Fruit fly (Drosophila melanogaster) whole organism, embryonic: ENCODE measurements around the gene Dad1.

Experiments
- ATbp ChIP-seq: fragments of 200-800 bp; sonication (Bioruptor generic); optimal IDR thresholded peaks from 2 replicates; lab custom pipeline; 2017; ENCODE audit warnings: missing biosample characterization, mild to moderate bottlenecking, missing genetic modification characterization, missing genetic modification reagents
- Abd-B ChIP-seq: fragments of 200-800 bp; sonication (Bioruptor generic); optimal IDR thresholded peaks from 2 replicates; lab custom pipeline; 2018; ENCODE audit warnings: missing biosample characterization, mild to moderate bottlenecking, missing genetic modification characterization, moderate library complexity
- Aef1 ChIP-seq: fragments of 200-800 bp; sonication (Bioruptor generic); IDR thresholded peaks from 3 replicates; pipeline ENCODE4 v1.3.6; 2022; ENCODE audit warnings: missing biosample characterization, missing genetic modification characterization
- Asciz ChIP-seq: fragments of 200-800 bp; sonication (Bioruptor generic); optimal IDR thresholded peaks from 2 replicates; lab custom pipeline; 2017; ENCODE audit warnings: missing biosample characterization, mild to moderate bottlenecking, missing genetic modification characterization, missing genetic modification reagents
- Atf-2 ChIP-seq: fragments of 200-800 bp; sonication (Bioruptor generic); optimal IDR thresholded peaks from 2 replicates; lab custom pipeline; 2016; ENCODE audit warnings: missing biosample characterization, missing genetic modification characterization
- Atf3 ChIP-seq: fragments of 200-800 bp; sonication (Bioruptor generic); optimal IDR thresholded peaks from 3 replicates; lab custom pipeline; 2016; ENCODE audit warnings: missing biosample characterization, missing genetic modification characterization
- Awh ChIP-seq: fragments of 200-800 bp; sonication (Bioruptor generic); IDR thresholded peaks from 2 replicates; pipeline ENCODE4, ENCODE4 v1.3.6; 2022; ENCODE audit warnings: missing biosample characterization, missing genetic modification characterization
- Bteb2 ChIP-seq: fragments of 200-800 bp; sonication (Bioruptor generic); optimal IDR thresholded peaks from 2 replicates; lab custom pipeline; 2016; ENCODE audit warnings: missing biosample characterization, missing genetic modification characterization
- CG10979 ChIP-seq: fragments of 200-800 bp; sonication (Bioruptor generic); optimal IDR thresholded peaks from 2 replicates; lab custom pipeline; 2018; ENCODE audit warnings: missing biosample characterization, mild to moderate bottlenecking, missing genetic modification characterization, moderate library complexity
- CG11695 ChIP-seq: fragments of 200-800 bp; sonication (Bioruptor generic); IDR thresholded peaks from 3 replicates; pipeline ENCODE4 v1.3.6; 2022; ENCODE audit warnings: missing biosample characterization, missing genetic modification characterization
- CG14667 ChIP-seq: fragments of 200-800 bp; sonication (Bioruptor generic); IDR thresholded peaks from 2 replicates; pipeline ENCODE4 v1.3.6; 2022; ENCODE audit warnings: missing biosample characterization, missing genetic modification characterization
- CG4820 ChIP-seq: fragments of 200-800 bp; sonication (Bioruptor generic); optimal IDR thresholded peaks from 3 replicates; lab custom pipeline; 2016; ENCODE audit warnings: missing biosample characterization, missing genetic modification characterization
- CG6791 ChIP-seq: fragments of 200-800 bp; sonication (Bioruptor generic); IDR thresholded peaks from 3 replicates; pipeline ENCODE4 v1.3.6; 2022; ENCODE audit warnings: missing biosample characterization, missing genetic modification characterization; ENCODE audit not compliant: partially characterized antibody
- Camta ChIP-seq: fragments of 200-800 bp; sonication (Bioruptor generic); optimal IDR thresholded peaks from 2 replicates; lab custom pipeline; 2016; ENCODE audit warnings: missing biosample characterization, missing genetic modification characterization
- CrebB ChIP-seq: fragments of 200-800 bp; sonication (Bioruptor generic); optimal IDR thresholded peaks from 3 replicates; lab custom pipeline; 2018; ENCODE audit warnings: missing biosample characterization, mild to moderate bottlenecking, missing genetic modification characterization
- D19B ChIP-seq: fragments of 200-800 bp; sonication (Bioruptor generic); optimal IDR thresholded peaks from 2 replicates; lab custom pipeline; 2017; ENCODE audit warnings: missing biosample characterization, mild to moderate bottlenecking, missing genetic modification characterization
- Eip74EF ChIP-seq, 2 experiments: fragments of 200-800 bp in 1 of 2; fragments of >200 bp in 1 of 2; sonication (Bioruptor generic) in 1 of 2; optimal IDR thresholded peaks; 2 replicates each; lab custom pipeline; 2017 to 2019; ENCODE audit warnings: missing biosample characterization in 2 of 2, missing genetic modification characterization in 2 of 2, mild to moderate bottlenecking in 1 of 2, moderate library complexity in 1 of 2
- GATAe ChIP-seq: fragments of 200-800 bp; sonication (Bioruptor generic); conservative IDR thresholded peaks from 2 replicates; pipeline ENCODE4 v1.3.6; 2022; ENCODE audit warnings: missing biosample characterization, missing genetic modification characterization
- HLH4C ChIP-seq: fragments of 200-800 bp; sonication (Bioruptor generic); IDR thresholded peaks from 3 replicates; pipeline ENCODE4 v1.3.6; 2022; ENCODE audit warnings: missing biosample characterization, missing genetic modification characterization; ENCODE audit not compliant: partially characterized antibody
- HLH54F ChIP-seq: fragments of 200-800 bp; sonication (Bioruptor generic); optimal IDR thresholded peaks from 3 replicates; lab custom pipeline; 2016; ENCODE audit warnings: missing biosample characterization, missing genetic modification characterization
- Kr ChIP-seq: fragments of 200-800 bp; sonication (Bioruptor generic); optimal IDR thresholded peaks from 2 replicates; lab custom pipeline; 2017; ENCODE audit warnings: missing biosample characterization, mild to moderate bottlenecking, missing genetic modification characterization
- Lpt ChIP-seq: fragments of >200 bp; optimal IDR thresholded peaks from 2 replicates; lab custom pipeline; 2018; ENCODE audit warnings: missing biosample characterization, missing genetic modification characterization
- Meics ChIP-seq: fragments of 200-800 bp; sonication (Bioruptor generic); optimal IDR thresholded peaks from 2 replicates; lab custom pipeline; 2017; ENCODE audit warnings: missing biosample characterization, mild to moderate bottlenecking, missing genetic modification characterization
- NFAT ChIP-seq: fragments of 200-800 bp; sonication (Bioruptor generic); IDR thresholded peaks from 2 replicates; pipeline ENCODE4 v1.3.6; 2022; ENCODE audit warnings: missing biosample characterization, missing genetic modification characterization
- NK7.1 ChIP-seq: fragments of 200-800 bp; sonication (Bioruptor generic); optimal IDR thresholded peaks from 3 replicates; lab custom pipeline; 2016; ENCODE audit warnings: missing biosample characterization, missing genetic modification characterization
- PHDP ChIP-seq: fragments of 200-800 bp; sonication (Bioruptor generic); optimal IDR thresholded peaks from 3 replicates; lab custom pipeline; 2018; ENCODE audit warnings: missing biosample characterization, mild to moderate bottlenecking, missing genetic modification characterization, moderate library complexity
- Trl ChIP-seq, 3 experiments: fragments of >200 bp in 2 of 3; fragments of 200-800 bp in 1 of 3; sonication (Bioruptor generic) in 1 of 3; optimal IDR thresholded peaks; 2 replicates in 1 of 3; 3 replicates in 2 of 3; lab custom pipeline; 2016 to 2017; ENCODE audit warnings: missing biosample characterization in 1 of 3, missing genetic modification characterization in 1 of 3
- YL-1 ChIP-seq: fragments of 200-800 bp; sonication (Bioruptor generic); optimal IDR thresholded peaks from 3 replicates; lab custom pipeline; 2017; ENCODE audit warnings: missing biosample characterization, mild to moderate bottlenecking, missing genetic modification characterization
- ap ChIP-seq: fragments of 200-800 bp; sonication (Bioruptor generic); IDR thresholded peaks from 2 replicates; pipeline ENCODE4 v1.3.6; 2022; ENCODE audit warnings: missing biosample characterization, missing genetic modification characterization
- ara ChIP-seq: fragments of 200-800 bp; sonication (Bioruptor generic); IDR thresholded peaks from 2 replicates; pipeline ENCODE4 v1.3.6; 2022; ENCODE audit warnings: missing biosample characterization, missing genetic modification characterization
- cato ChIP-seq: fragments of 200-800 bp; sonication (Bioruptor generic); optimal IDR thresholded peaks from 2 replicates; lab custom pipeline; 2016; ENCODE audit warnings: missing biosample characterization, missing genetic modification characterization, borderline replicate concordance
- caup ChIP-seq: fragments of 200-800 bp; sonication (Bioruptor generic); optimal IDR thresholded peaks from 3 replicates; lab custom pipeline; 2017; ENCODE audit warnings: missing biosample characterization, mild to moderate bottlenecking, missing genetic modification characterization, moderate library complexity; ENCODE audit not compliant: severe bottlenecking
- danr ChIP-seq: fragments of 200-800 bp; sonication (Bioruptor generic); IDR thresholded peaks from 2 replicates; pipeline ENCODE4 v1.3.6; 2022; ENCODE audit warnings: missing biosample characterization, missing genetic modification characterization
- fu2 ChIP-seq: fragments of 200-800 bp; sonication (Bioruptor generic); optimal IDR thresholded peaks from 2 replicates; lab custom pipeline; 2016; ENCODE audit warnings: missing biosample characterization, missing genetic modification characterization
- gce ChIP-seq: fragments of 200-800 bp; sonication (Bioruptor generic); IDR thresholded peaks from 3 replicates; pipeline ENCODE4 v1.3.6; 2022; ENCODE audit warnings: missing biosample characterization, missing genetic modification characterization
- gt ChIP-seq: fragments of 200-800 bp; sonication (Bioruptor generic); IDR thresholded peaks from 2 replicates; pipeline ENCODE4 v1.3.6; 2022; ENCODE audit warnings: missing biosample characterization, missing genetic modification characterization
- klu ChIP-seq: fragments of 200-800 bp; sonication (Bioruptor generic); IDR thresholded peaks from 2 replicates; pipeline ENCODE4 v1.3.6; 2022; ENCODE audit warnings: missing biosample characterization, missing genetic modification characterization
- lola ChIP-seq, 3 experiments: fragments of >200 bp in 2 of 3; fragments of 200-800 bp in 1 of 3; sonication (Bioruptor generic) in 1 of 3; optimal IDR thresholded peaks; 2 replicates each; lab custom pipeline; 2017 to 2019; ENCODE audit warnings: missing biosample characterization in 3 of 3, missing genetic modification characterization in 3 of 3, mild to moderate bottlenecking in 1 of 3, moderate library complexity in 1 of 3
- pfk ChIP-seq: fragments of 200-800 bp; sonication (Bioruptor generic); optimal IDR thresholded peaks from 2 replicates; lab custom pipeline; 2018; ENCODE audit warnings: missing biosample characterization, mild to moderate bottlenecking, missing genetic modification characterization, moderate library complexity
- pho ChIP-seq: fragments of 200-800 bp; sonication (Bioruptor generic); optimal IDR thresholded peaks from 2 replicates; lab custom pipeline; 2016; ENCODE audit warnings: missing biosample characterization, missing genetic modification characterization
- prd ChIP-seq, 3 experiments: fragments of >200 bp in 2 of 3; fragments of 200-800 bp in 1 of 3; sonication (Bioruptor generic) in 1 of 3; optimal IDR thresholded peaks in 2 of 3; IDR thresholded peaks in 1 of 3; 2 replicates in 2 of 3; 3 replicates in 1 of 3; pipeline versions ENCODE4 v1.3.6 to Lab custom; 2017 to 2022; ENCODE audit warnings: missing biosample characterization in 1 of 3, missing genetic modification characterization in 1 of 3
- shn ChIP-seq: fragments of 200-800 bp; sonication (Bioruptor generic); optimal IDR thresholded peaks from 3 replicates; lab custom pipeline; 2016; ENCODE audit warnings: missing biosample characterization, missing genetic modification characterization
- slp2 ChIP-seq: fragments of 200-800 bp; sonication (Bioruptor generic); optimal IDR thresholded peaks from 2 replicates; lab custom pipeline; 2016; ENCODE audit warnings: missing biosample characterization, missing genetic modification characterization
- ssp ChIP-seq: fragments of 200-800 bp; sonication (Bioruptor generic); IDR thresholded peaks from 2 replicates; pipeline ENCODE4 v1.3.6; 2022; ENCODE audit warnings: missing biosample characterization, missing genetic modification characterization
- tin ChIP-seq: fragments of 200-800 bp; sonication (Bioruptor generic); optimal IDR thresholded peaks from 3 replicates; lab custom pipeline; 2016; ENCODE audit warnings: missing biosample characterization, missing genetic modification characterization
- usp ChIP-seq: fragments of >200 bp; optimal IDR thresholded peaks from 2 replicates; lab custom pipeline; 2017; ENCODE audit warnings: missing biosample characterization, missing genetic modification characterization
- zfh1 ChIP-seq: fragments of 200-800 bp; sonication (Bioruptor generic); IDR thresholded peaks from 3 replicates; pipeline ENCODE4 v1.3.6; 2022; ENCODE audit warnings: missing biosample characterization, missing genetic modification characterization

The Dad1 gene

DNA sequence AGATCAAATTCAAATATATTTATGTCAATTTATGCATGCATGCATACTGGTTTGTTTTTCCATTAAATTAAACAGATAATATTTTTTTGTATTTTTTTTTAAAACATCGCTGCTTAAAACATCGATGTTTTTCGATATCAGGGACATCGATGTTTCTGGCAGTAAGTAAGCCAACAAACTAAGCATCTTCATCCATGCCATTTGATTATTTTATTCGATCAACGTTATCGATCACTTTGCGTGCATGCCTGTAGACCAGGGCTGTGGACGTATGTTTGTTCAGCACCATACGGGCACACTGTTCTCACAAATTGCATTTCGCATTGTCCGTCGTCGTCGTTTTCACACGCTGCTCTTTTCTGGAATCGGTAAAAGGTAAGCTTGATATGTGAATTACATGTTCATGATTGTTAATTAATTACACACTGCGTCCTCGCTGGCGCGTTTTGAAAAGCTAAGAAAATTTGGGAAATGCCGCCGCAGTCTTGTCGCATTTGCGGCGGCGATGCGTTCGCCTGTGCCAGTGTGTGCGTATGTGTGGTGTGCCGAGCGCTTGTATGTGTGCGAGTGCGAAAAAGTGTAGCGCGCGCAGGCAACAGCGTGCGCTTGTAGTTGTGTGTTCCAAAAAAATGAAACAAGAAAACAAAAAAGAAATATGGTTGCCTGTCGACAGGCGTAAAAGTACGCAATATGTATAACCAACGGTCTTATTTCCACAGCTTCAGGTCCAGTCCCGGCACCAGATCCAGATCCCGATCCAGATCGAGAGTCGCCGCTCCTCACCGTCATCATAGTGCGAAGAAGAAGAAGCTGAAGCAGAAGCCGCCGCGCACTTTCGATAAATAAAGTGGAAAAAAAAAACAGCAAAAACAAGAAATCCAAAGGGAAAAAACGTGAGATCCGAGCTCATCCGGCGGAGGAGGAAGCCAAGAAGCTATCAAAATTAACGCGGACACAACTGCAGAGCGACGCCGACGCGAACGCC is 19.6 kb upstream of the Dad1 start, which contains the start of gene emb (continued):
- TF ChIP-seq Trl (optimal IDR thresholded peaks at IDR 0.05; lab: Kevin White, UChicago) (no peak), Trl (GFP tag; optimal IDR thresholded peaks at IDR 0.05; lab: Kevin White, UChicago) (peak; percentile 50), HLH4C (peak; percentile 100), gt (GFP tag; lab: Robert Waterston, UW) (no peak), Eip74EF (GFP tag; optimal IDR thresholded peaks at IDR 0.05; lab: Kevin White, UChicago) (no peak), Lpt (no peak), CG6791 (GFP tag; lab: Robert Waterston, UW) (peak; percentile 99), ssp (GFP tag; lab: Robert Waterston, UW) (peak; percentile 68), CG11695 (GFP tag; lab: Robert Waterston, UW) (no peak), pfk (GFP tag; lab: Kevin White, UChicago) (no peak), shn (GFP tag; lab: Kevin White, UChicago) (peak; percentile 46), D19B (GFP tag; lab: Kevin White, UChicago) (no peak), lola (GFP tag; optimal IDR thresholded peaks at IDR 0.05; lab: Kevin White, UChicago) (peak in 1 of 3 experiments; percentile 38), Bteb2 (GFP tag; lab: Kevin White, UChicago) (peak; percentile 14), Asciz (no peak), GATAe (GFP tag; lab: Robert Waterston, UW) (no peak), Abd-B (GFP tag; lab: Kevin White, UChicago) (no peak), CG10979 (tag; lab: Kevin White, UChicago) (peak; percentile 11), CG14667 (no peak), cato (GFP tag; lab: Kevin White, UChicago) (peak; percentile 13), CrebB (peak; percentile 33), ara (peak; percentile 42; the same call in 1 of the 2 replicates), Meics (GFP tag; lab: Kevin White, UChicago) (peak; percentile 45), PHDP (tag; lab: Kevin White, UChicago) (no peak), usp (GFP tag; lab: Kevin White, UChicago) (no peak), caup (GFP tag; lab: Kevin White, UChicago) (peak; percentile 36), Camta (GFP tag; lab: Kevin White, UChicago) (no peak), klu (GFP tag; lab: Robert Waterston, UW) (no peak), gce (GFP tag; lab: Robert Waterston, UW) (no peak), prd (optimal IDR thresholded peaks at IDR 0.05; lab: Kevin White, UChicago) (no peak), prd (GFP tag; IDR thresholded peaks at IDR 0.05; lab: Robert Waterston, UW) (peak; percentile 31; the same call in 1 of the 3 replicates), danr (GFP tag; lab: Robert Waterston, UW) (no peak), Kr (GFP tag; lab: Kevin White, UChicago) (no peak), pho (GFP tag; lab: Kevin White, UChicago) (peak; percentile 65), slp2 (GFP tag; lab: Kevin White, UChicago) (peak; percentile 27), ATbp (no peak), HLH54F (GFP tag; lab: Kevin White, UChicago) (peak; percentile 58), Atf3 (GFP tag; lab: Kevin White, UChicago) (no peak), Aef1 (no peak), zfh1 (peak; percentile 36; the same call in 1 of the 3 replicates), Awh (GFP tag; lab: Robert Waterston, UW) (no peak), CG4820 (GFP tag; lab: Kevin White, UChicago) (peak; percentile 48), tin (peak; percentile 34), NFAT (GFP tag; lab: Robert Waterston, UW) (peak; percentile 58), NK7.1 (GFP tag; lab: Kevin White, UChicago) (no peak), fu2 (GFP tag; lab: Kevin White, UChicago) (peak; percentile 64), YL-1 (GFP tag; lab: Kevin White, UChicago) (peak; percentile 85), ap (GFP tag; lab: Robert Waterston, UW) (no peak), Atf-2 (GFP tag; lab: Kevin White, UChicago) (peak; percentile 18)
